Fruit fly (Drosophila melanogaster) whole organism, prepupa: ENCODE data around the gene CG3823.
A peak's percentile ranks its signal among the peaks of the same experiment; 100 is the strongest.

Source experiments
- Blimp-1 ChIP-seq: fragments of 200-800 bp; sonication (Bioruptor generic); optimal IDR thresholded peaks from 3 replicates; lab custom pipeline; 2017; ENCODE audit warnings: missing biosample characterization, missing genetic modification characterization, mild to moderate bottlenecking, moderate library complexity, missing genetic modification reagents
- CG10669 ChIP-seq: fragments of 200-800 bp; sonication (Bioruptor generic); optimal IDR thresholded peaks from 3 replicates; lab custom pipeline; 2018; ENCODE audit warnings: missing biosample characterization, mild to moderate bottlenecking, missing genetic modification characterization, moderate library complexity
- CG11294 ChIP-seq: fragments of 200-800 bp; sonication (Bioruptor generic); IDR thresholded peaks from 2 replicates; pipeline ENCODE4 v1.3.6; 2022; ENCODE audit warnings: missing biosample characterization, missing genetic modification characterization
- CG11902 ChIP-seq: fragments of 200-800 bp; sonication (Bioruptor generic); optimal IDR thresholded peaks from 3 replicates; lab custom pipeline; 2016; ENCODE audit warnings: missing biosample characterization, missing genetic modification characterization
- CG15336 ChIP-seq: fragments of 200-800 bp; sonication (Bioruptor generic); IDR thresholded peaks from 2 replicates; pipeline ENCODE4 v1.3.6; 2022; ENCODE audit warnings: missing biosample characterization, missing genetic modification characterization
- CG1621 ChIP-seq: fragments of 200-800 bp; sonication (Bioruptor generic); optimal IDR thresholded peaks from 3 replicates; lab custom pipeline; 2018; ENCODE audit warnings: missing biosample characterization, mild to moderate bottlenecking, missing genetic modification characterization
- CG16779 ChIP-seq: fragments of 200-800 bp; sonication (Bioruptor generic); optimal IDR thresholded peaks from 3 replicates; lab custom pipeline; 2017; ENCODE audit warnings: missing biosample characterization, mild to moderate bottlenecking, missing genetic modification characterization
- CG31627 ChIP-seq: fragments of 200-800 bp; sonication (Bioruptor generic); optimal IDR thresholded peaks from 3 replicates; lab custom pipeline; 2016; ENCODE audit warnings: missing biosample characterization, missing genetic modification characterization
- CG32006 ChIP-seq: fragments of 200-800 bp; sonication (Bioruptor generic); optimal IDR thresholded peaks from 3 replicates; lab custom pipeline; 2017; ENCODE audit warnings: missing biosample characterization, mild to moderate bottlenecking, missing genetic modification characterization
- CG34406 ChIP-seq: fragments of 200-800 bp; sonication (Bioruptor generic); optimal IDR thresholded peaks from 3 replicates; lab custom pipeline; 2016; ENCODE audit warnings: missing biosample characterization, missing genetic modification characterization
- CG3919 ChIP-seq: fragments of 200-800 bp; sonication (Bioruptor generic); optimal IDR thresholded peaks from 3 replicates; lab custom pipeline; 2016; ENCODE audit warnings: missing biosample characterization, missing genetic modification characterization
- CG6163 ChIP-seq: fragments of 200-800 bp; sonication (Bioruptor generic); IDR thresholded peaks from 3 replicates; pipeline ENCODE4 v1.3.6; 2022; ENCODE audit warnings: missing biosample characterization, missing genetic modification characterization
- CG6276 ChIP-seq: fragments of 200-800 bp; sonication (Bioruptor generic); optimal IDR thresholded peaks from 2 replicates; lab custom pipeline; 2017; ENCODE audit warnings: missing biosample characterization, mild to moderate bottlenecking, missing genetic modification characterization
- CG6808 ChIP-seq: fragments of 200-800 bp; sonication (Bioruptor generic); optimal IDR thresholded peaks from 3 replicates; lab custom pipeline; 2017; ENCODE audit warnings: missing biosample characterization, missing genetic modification characterization, mild to moderate bottlenecking, moderate library complexity, missing genetic modification reagents
- CG7368 ChIP-seq: fragments of 200-800 bp; sonication (Bioruptor generic); optimal IDR thresholded peaks from 3 replicates; lab custom pipeline; 2016; ENCODE audit warnings: missing biosample characterization, missing genetic modification characterization
- CG8119 ChIP-seq: fragments of 200-800 bp; sonication (Bioruptor generic); IDR thresholded peaks from 3 replicates; pipeline ENCODE4 v1.3.6; 2022; ENCODE audit warnings: missing biosample characterization, missing genetic modification characterization
- CG8319 ChIP-seq: fragments of 200-800 bp; sonication (Bioruptor generic); optimal IDR thresholded peaks from 3 replicates; lab custom pipeline; 2016; ENCODE audit warnings: missing biosample characterization, missing genetic modification characterization
- Eip75B ChIP-seq: fragments of 200-800 bp; sonication (Bioruptor generic); optimal IDR thresholded peaks from 3 replicates; lab custom pipeline; 2016; ENCODE audit warnings: missing biosample characterization, missing genetic modification characterization
- Ets21C ChIP-seq: fragments of 200-800 bp; sonication (Bioruptor generic); optimal IDR thresholded peaks from 3 replicates; lab custom pipeline; 2016; ENCODE audit warnings: missing biosample characterization, missing genetic modification characterization
- Ets96B ChIP-seq: fragments of 200-800 bp; optimal IDR thresholded peaks from 2 replicates; lab custom pipeline; 2019; ENCODE audit warnings: missing biosample characterization, mild to moderate bottlenecking, missing genetic modification characterization, moderate library complexity
- Gug ChIP-seq: fragments of 200-800 bp; sonication (Bioruptor generic); IDR thresholded peaks from 2 replicates; pipeline ENCODE4 v1.3.6; 2022; ENCODE audit warnings: missing biosample characterization, missing genetic modification characterization
- Hr38 ChIP-seq: sonication (Bioruptor generic); optimal IDR thresholded peaks from 2 replicates; lab custom pipeline; 2016; ENCODE audit warnings: missing biosample characterization, missing genetic modification characterization
- Hr4 ChIP-seq: fragments of 200-800 bp; sonication (Bioruptor generic); optimal IDR thresholded peaks from 3 replicates; lab custom pipeline; 2016; ENCODE audit warnings: missing biosample characterization, missing genetic modification characterization
- Met ChIP-seq: fragments of 200-800 bp; sonication (Bioruptor generic); optimal IDR thresholded peaks from 3 replicates; lab custom pipeline; 2016; ENCODE audit warnings: missing biosample characterization, missing genetic modification characterization
- OdsH ChIP-seq: fragments of 200-800 bp; sonication (Bioruptor generic); optimal IDR thresholded peaks from 3 replicates; lab custom pipeline; 2016; ENCODE audit warnings: missing biosample characterization, missing genetic modification characterization
- Smox ChIP-seq: fragments of 200-800 bp; sonication (Bioruptor generic); optimal IDR thresholded peaks from 3 replicates; lab custom pipeline; 2016; ENCODE audit warnings: missing biosample characterization, missing genetic modification characterization
- Sox102F ChIP-seq: fragments of 200-800 bp; sonication (Bioruptor generic); optimal IDR thresholded peaks from 2 replicates; lab custom pipeline; 2016; ENCODE audit warnings: missing biosample characterization, mild to moderate bottlenecking, missing genetic modification characterization
- Sox14 ChIP-seq: fragments of 200-800 bp; sonication (Bioruptor generic); optimal IDR thresholded peaks from 3 replicates; lab custom pipeline; 2016; ENCODE audit warnings: missing biosample characterization, missing genetic modification characterization
- achi ChIP-seq: fragments of 200-800 bp; sonication (Bioruptor generic); optimal IDR thresholded peaks from 3 replicates; lab custom pipeline; 2016; ENCODE audit warnings: missing biosample characterization, missing genetic modification characterization
- acj6 ChIP-seq: fragments of 200-800 bp; sonication (Bioruptor generic); optimal IDR thresholded peaks from 3 replicates; lab custom pipeline; 2016; ENCODE audit warnings: missing biosample characterization, missing genetic modification characterization
- cyc ChIP-seq: fragments of 200-800 bp; sonication (Bioruptor generic); optimal IDR thresholded peaks from 3 replicates; lab custom pipeline; 2016; ENCODE audit warnings: missing biosample characterization, missing genetic modification characterization
- dac ChIP-seq: fragments of 200-800 bp; sonication (Bioruptor generic); optimal IDR thresholded peaks from 2 replicates; lab custom pipeline; 2017; ENCODE audit warnings: missing biosample characterization, mild to moderate bottlenecking, missing genetic modification characterization
- dsx ChIP-seq: fragments of 200-800 bp; optimal IDR thresholded peaks from 3 replicates; lab custom pipeline; 2019; ENCODE audit warnings: missing biosample characterization, mild to moderate bottlenecking, missing genetic modification characterization, moderate library complexity; ENCODE audit not compliant: poor library complexity, severe bottlenecking
- eg ChIP-seq: fragments of 200-800 bp; sonication (Bioruptor generic); IDR thresholded peaks from 3 replicates; pipeline ENCODE4 v1.3.6; 2022; ENCODE audit warnings: missing biosample characterization, missing genetic modification characterization
- esn ChIP-seq: fragments of 200-800 bp; sonication (Bioruptor generic); optimal IDR thresholded peaks from 2 replicates; lab custom pipeline; 2016; ENCODE audit warnings: missing biosample characterization, mild to moderate bottlenecking, missing genetic modification characterization, moderate library complexity
- fd59A ChIP-seq: fragments of 200-800 bp; sonication (Bioruptor generic); optimal IDR thresholded peaks from 2 replicates; lab custom pipeline; 2017; ENCODE audit warnings: missing biosample characterization, mild to moderate bottlenecking, missing genetic modification characterization, missing genetic modification reagents
- fd85E ChIP-seq: fragments of 200-800 bp; sonication (Bioruptor generic); optimal IDR thresholded peaks from 3 replicates; lab custom pipeline; 2016; ENCODE audit warnings: missing biosample characterization, missing genetic modification characterization
- fkh ChIP-seq: fragments of 200-800 bp; sonication (Bioruptor generic); optimal IDR thresholded peaks from 3 replicates; lab custom pipeline; 2017; ENCODE audit warnings: missing biosample characterization, mild to moderate bottlenecking, missing genetic modification characterization, moderate library complexity
- net ChIP-seq: fragments of 200-800 bp; sonication (Bioruptor generic); optimal IDR thresholded peaks from 3 replicates; lab custom pipeline; 2016; ENCODE audit warnings: missing biosample characterization, missing genetic modification characterization
- pdm3 ChIP-seq: fragments of 200-800 bp; sonication (Bioruptor generic); optimal IDR thresholded peaks from 3 replicates; lab custom pipeline; 2016; ENCODE audit warnings: missing biosample characterization, missing genetic modification characterization
- salr ChIP-seq, 2 experiments: fragments of 200-800 bp; sonication (Bioruptor generic); optimal IDR thresholded peaks; 3 replicates each; lab custom pipeline; 2016 to 2018; ENCODE audit warnings: missing biosample characterization in 2 of 2, missing genetic modification characterization in 2 of 2, mild to moderate bottlenecking in 1 of 2
- svp ChIP-seq: fragments of 200-800 bp; sonication (Bioruptor generic); peaks from one replicate; lab custom pipeline; 2016; ENCODE audit warnings: missing biosample characterization, missing genetic modification characterization
- topi ChIP-seq: fragments of 200-800 bp; sonication (Bioruptor generic); optimal IDR thresholded peaks from 3 replicates; lab custom pipeline; 2016; ENCODE audit warnings: missing biosample characterization, missing genetic modification characterization
- vri ChIP-seq: fragments of 200-800 bp; sonication (Bioruptor generic); optimal IDR thresholded peaks from 3 replicates; lab custom pipeline; 2016; ENCODE audit warnings: missing biosample characterization, mild to moderate bottlenecking, missing genetic modification characterization

The CG3823 gene

DNA sequence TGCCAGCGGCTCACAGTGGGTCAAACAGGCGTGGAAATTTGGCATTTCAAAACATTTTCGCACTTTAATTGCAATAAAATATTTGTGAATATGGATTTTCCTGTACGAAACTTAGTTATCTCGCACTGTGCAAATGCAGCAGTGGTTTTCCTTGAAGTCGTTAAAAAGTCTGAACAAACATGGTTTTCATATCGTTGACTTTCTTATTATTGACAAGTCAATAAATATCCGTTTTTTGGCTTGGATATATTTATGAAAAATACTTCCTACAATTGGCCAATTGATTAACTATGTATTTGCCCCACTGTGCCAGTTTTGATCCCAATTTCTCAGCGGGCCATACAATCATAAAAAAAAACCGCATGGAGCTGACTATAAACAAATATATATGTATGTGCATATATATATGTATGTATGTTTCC lies 38.3 kb upstream of the CG3823 start (continued):
- TF ChIP-seq Ets96B (tag; lab: Kevin White, UChicago) (peak; percentile 78), esn (GFP tag; lab: Kevin White, UChicago) (peak; percentile 93), OdsH (peak; percentile 95), CG6808 (GFP tag; lab: Kevin White, UChicago) (peak; percentile 83), CG16779 (tag; lab: Kevin White, UChicago) (peak; percentile 89), CG34406 (peak; percentile 93), achi (peak; percentile 94), Ets21C (GFP tag; lab: Kevin White, UChicago) (peak; percentile 84), CG10669 (peak; percentile 88), svp (GFP tag; lab: Kevin White, UChicago) (peak; percentile 94), Met (GFP tag; lab: Kevin White, UChicago) (peak; percentile 91), fkh (GFP tag; lab: Kevin White, UChicago) (peak; percentile 65), Sox14 (GFP tag; lab: Kevin White, UChicago) (peak; percentile 92), net (GFP tag; lab: Kevin White, UChicago) (peak; percentile 96), CG11902 (GFP tag; lab: Kevin White, UChicago) (peak; percentile 87), dac (GFP tag; lab: Kevin White, UChicago) (peak; percentile 97), CG31627 (peak; percentile 89), fd85E (GFP tag; lab: Kevin White, UChicago) (peak; percentile 71), CG11294 (peak; percentile 90), dsx (GFP tag; lab: Kevin White, UChicago) (peak; percentile 74)

DNA sequence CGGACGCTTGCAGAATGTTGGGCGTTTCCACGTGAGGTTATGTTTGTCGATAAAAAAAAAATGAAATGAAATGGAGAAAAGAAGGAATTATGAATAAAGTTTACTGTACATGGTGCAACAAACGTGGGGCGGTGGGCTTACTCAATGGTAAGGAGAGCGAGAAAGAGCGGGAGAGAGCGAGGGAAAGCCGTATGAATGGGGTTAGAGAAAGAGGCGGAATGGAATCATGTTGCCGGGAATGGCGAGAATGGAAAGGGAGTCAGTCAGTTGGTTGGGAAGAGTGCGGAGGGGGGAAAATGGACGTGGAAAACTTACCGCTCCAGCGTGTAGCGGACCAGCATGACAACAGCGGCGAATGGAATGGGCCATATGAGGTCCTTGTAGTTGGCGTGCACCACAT lies 37.7 kb upstream of the CG3823 start:
- no peak for TF ChIP-seq CG8319 (GFP tag; lab: Kevin White, UChicago)
- TF ChIP-seq CG6276: no peak
- TF ChIP-seq fkh (GFP tag; lab: Kevin White, UChicago): no peak
- TF ChIP-seq pdm3: no peak
- TF ChIP-seq CG15336 (GFP tag; lab: Robert Waterston, UW): no peak
- no peak for TF ChIP-seq CG31627
- TF ChIP-seq Sox102F: no peak
- TF ChIP-seq, all 60 proteins: peak for 0

DNA sequence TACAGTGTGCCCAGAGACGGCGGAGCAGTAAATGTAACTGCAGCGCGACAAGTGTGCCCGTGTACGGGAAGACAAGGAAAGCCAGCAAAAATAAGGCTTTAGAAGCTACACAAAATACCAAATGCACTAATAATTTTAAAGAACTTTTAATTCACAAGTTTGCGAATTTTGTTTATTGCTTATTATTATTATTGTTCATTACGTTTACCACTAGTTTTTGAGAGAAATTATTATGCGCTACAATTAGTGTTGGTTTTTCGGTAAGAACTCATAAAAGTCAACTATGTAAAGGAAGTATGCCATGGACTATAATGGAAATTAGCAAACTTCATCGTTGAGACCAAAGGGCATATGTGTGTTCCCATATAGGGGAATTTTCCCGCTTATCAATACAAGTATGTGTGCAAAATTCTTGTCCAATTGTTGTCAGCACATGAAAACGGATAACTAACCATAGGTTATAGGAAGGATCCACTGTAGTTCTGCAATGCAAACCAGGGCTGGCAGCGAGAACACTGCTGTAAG lies 36.5 kb upstream of the CG3823 start, which contains the start of gene schlank:
Gene schlank (minus strand): TSS at position 42 of the 525 bp plus-strand sequence.
- TF ChIP-seq pdm3 (no peak), acj6 (GFP tag; lab: Kevin White, UChicago) (no peak), CG7368 (GFP tag; lab: Kevin White, UChicago) (peak; percentile 20), CG11902 (GFP tag; lab: Kevin White, UChicago) (peak; percentile 49), CG6276 (no peak), CG8319 (GFP tag; lab: Kevin White, UChicago) (peak; percentile 44), fd85E (GFP tag; lab: Kevin White, UChicago) (no peak), topi (peak; percentile 43), eg (GFP tag; lab: Robert Waterston, UW) (peak; percentile 81), Hr4 (GFP tag; lab: Kevin White, UChicago) (peak; percentile 65), CG15336 (GFP tag; lab: Robert Waterston, UW) (peak; percentile 62), CG32006 (GFP tag; lab: Kevin White, UChicago) (no peak), CG10669 (no peak), Hr38 (GFP tag; lab: Kevin White, UChicago) (no peak), CG31627 (peak; percentile 74), CG34406 (peak; percentile 15), Gug (GFP tag; lab: Robert Waterston, UW) (peak; percentile 42; the same call in 1 of the 2 replicates), CG16779 (tag; lab: Kevin White, UChicago) (no peak), Met (GFP tag; lab: Kevin White, UChicago) (peak; percentile 54), salr (GFP tag; optimal IDR thresholded peaks at IDR 0.05; lab: Kevin White, UChicago) (peak in 1 of 2 experiments; percentile 10), CG11294 (peak; percentile 29; the same call in 1 of the 2 replicates), vri (GFP tag; lab: Kevin White, UChicago) (peak; percentile 32), Smox (GFP tag; lab: Kevin White, UChicago) (no peak), esn (GFP tag; lab: Kevin White, UChicago) (peak; percentile 61), CG8119 (GFP tag; lab: Robert Waterston, UW) (peak; percentile 59), CG1621 (tag; lab: Kevin White, UChicago) (no peak), cyc (GFP tag; lab: Kevin White, UChicago) (peak; percentile 61), achi (no peak), CG3919 (peak; percentile 41), Ets21C (GFP tag; lab: Kevin White, UChicago) (peak; percentile 48), fd59A (GFP tag; lab: Kevin White, UChicago) (peak; percentile 12), Eip75B (GFP tag; lab: Kevin White, UChicago) (peak; percentile 63), net (GFP tag; lab: Kevin White, UChicago) (peak; percentile 19), dsx (GFP tag; lab: Kevin White, UChicago) (peak; percentile 51), fkh (GFP tag; lab: Kevin White, UChicago) (no peak), Blimp-1 (peak; percentile 5), CG6163 (GFP tag; lab: Robert Waterston, UW) (peak; percentile 68)
